Worm (Caenorhabditis elegans): ENCODE results near the gene twk-24.

Gene twk-24

ce11 chrV:12263723-12264122 is 5.4 kb downstream of the twk-24 start, which contains the start of gene ssp-35:
ssp-35 (minus strand) TSS chrV:12263823.
- TF ChIP-seq R02D3.7 (tag; optimal IDR thresholded peaks at IDR 0.05), result no peak
- TF ChIP-seq egl-43 (GFP tag; IDR thresholded peaks at IDR 0.05), result no peak
- TF ChIP-seq lin-1 (GFP tag; IDR thresholded peaks at IDR 0.05), result no peak
- no peak for TF ChIP-seq dpl-1 (GFP tag; optimal IDR thresholded peaks at IDR 0.05)
- TF ChIP-seq nhr-10 (tag; optimal IDR thresholded peaks at IDR 0.05), result no peak
- TF ChIP-seq zfp-3 (GFP tag; conservative IDR thresholded peaks at IDR 0.05), result no peak
- TF ChIP-seq lin-39 (tag; optimal IDR thresholded peaks at IDR 0.05), result no peak
- no peak for TF ChIP-seq zag-1 (tag; optimal IDR thresholded peaks at IDR 0.05)
- TF ChIP-seq nhr-11 (tag; optimal IDR thresholded peaks at IDR 0.05), result no peak
- no peak for TF ChIP-seq ceh-62 (tag; optimal IDR thresholded peaks at IDR 0.05)
- no peak for TF ChIP-seq lir-3 (tag; optimal IDR thresholded peaks at IDR 0.05)
- no peak for TF ChIP-seq Y5F2A.4 (GFP tag; optimal IDR thresholded peaks at IDR 0.05)
- TF ChIP-seq nhr-25 (tag; optimal IDR thresholded peaks at IDR 0.05; ENCODE audit: borderline replicate concordance, insufficient read depth), result no peak

DNA sequence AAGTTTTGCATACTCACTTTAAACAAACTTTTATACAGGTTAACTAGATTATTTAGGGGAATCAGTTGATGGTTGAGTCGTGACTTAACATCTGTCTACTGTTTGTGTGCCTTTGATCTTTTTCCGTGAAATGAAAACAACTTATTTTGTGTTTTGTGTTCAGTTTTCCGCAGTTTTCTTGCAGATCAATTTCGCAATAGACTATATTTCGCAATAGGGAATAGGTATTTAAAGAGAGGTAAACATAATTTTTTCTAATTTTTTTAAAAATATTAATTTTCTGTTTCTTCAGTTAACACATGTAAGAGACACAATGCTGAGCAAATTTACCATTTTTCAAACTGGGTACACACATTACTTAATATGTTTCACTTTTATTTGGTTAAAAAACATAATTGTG is 7.7 kb downstream of the twk-24 start, which contains the start of gene tbb-6:
Gene tbb-6 (plus strand): TSS at position 155 of the 400 bp plus-strand sequence.
- TF ChIP-seq unc-39 (tag; optimal IDR thresholded peaks at IDR 0.05), result no peak
- no peak for TF ChIP-seq set-16 (GFP tag; IDR thresholded peaks at IDR 0.05)
- no peak for TF ChIP-seq saeg-2 (GFP tag; IDR thresholded peaks at IDR 0.05)
- TF ChIP-seq lin-38 (GFP tag; IDR thresholded peaks at IDR 0.05), result no peak
- no peak for TF ChIP-seq zfp-3 (GFP tag; conservative IDR thresholded peaks at IDR 0.05)
- TF ChIP-seq Y5F2A.4 (GFP tag; optimal IDR thresholded peaks at IDR 0.05), result no peak
- TF ChIP-seq lin-29 (GFP tag; IDR thresholded peaks at IDR 0.05), result no peak
- TF ChIP-seq madf-5 (GFP tag; IDR thresholded peaks at IDR 0.05), result no peak
- no peak for TF ChIP-seq unc-62 (GFP tag; optimal IDR thresholded peaks at IDR 0.05 in 1 of 2)
- TF ChIP-seq unc-62 (tag; optimal IDR thresholded peaks at IDR 0.05), result no peak
- no peak for TF ChIP-seq nhr-10 (tag; optimal IDR thresholded peaks at IDR 0.05)
- TF ChIP-seq mxl-2 (GFP tag; conservative IDR thresholded peaks at IDR 0.05), result no peak

- TF ChIP-seq aha-1 (tag) (peak; percentile 97), sdz-12 (GFP tag; optimal IDR thresholded peaks at IDR 0.05) (no peak)
These were observed 10.2 kb downstream of the twk-24 start, which contains the start of gene ugt-56 for ce11 chrV:12258922-12259321. ugt-56 (plus strand) TSS chrV:12258982.

DNA sequence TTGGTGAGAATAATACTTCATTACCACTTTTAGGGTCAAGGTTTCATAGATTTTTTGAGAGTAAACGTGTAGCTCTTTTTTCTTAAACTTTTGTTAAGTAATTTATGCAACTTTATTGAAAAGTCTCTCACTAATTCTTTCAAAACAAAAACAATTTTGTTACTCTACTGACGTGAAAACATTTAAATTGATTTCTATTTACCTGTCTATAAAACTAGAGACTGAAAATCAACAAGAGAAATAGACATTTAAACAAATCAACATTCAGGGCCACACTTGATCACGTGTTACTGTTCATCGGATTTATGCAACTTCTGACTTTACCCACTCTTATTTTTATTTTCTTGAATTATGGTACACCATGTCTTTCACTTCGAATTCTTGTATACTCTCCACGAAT is 12.7 kb downstream of the twk-24 start, which contains the start of gene ugt-55:
Gene ugt-55 (plus strand): TSS at position 301 of the 400 bp plus-strand sequence.
- TF ChIP-seq daf-16 (GFP tag; optimal IDR thresholded peaks at IDR 0.05), result no peak
- TF ChIP-seq daf-16 (tag; optimal IDR thresholded peaks at IDR 0.05), result no peak
- TF ChIP-seq nhr-76 (tag; optimal IDR thresholded peaks at IDR 0.05), result no peak
- TF ChIP-seq F49E8.2 (tag; optimal IDR thresholded peaks at IDR 0.05; ENCODE audit: borderline replicate concordance), result no peak
- TF ChIP-seq Y75B8A.6 (GFP tag; IDR thresholded peaks at IDR 0.05), result no peak
- TF ChIP-seq ztf-11 (tag; optimal IDR thresholded peaks at IDR 0.05), result no peak
- TF ChIP-seq nhr-25 (tag; optimal IDR thresholded peaks at IDR 0.05; ENCODE audit: borderline replicate concordance, insufficient read depth), result no peak
- no peak for TF ChIP-seq ceh-62 (tag; optimal IDR thresholded peaks at IDR 0.05)
- no peak for TF ChIP-seq tra-1 (GFP tag; IDR thresholded peaks at IDR 0.05)
- no peak for TF ChIP-seq gei-8 (GFP tag; optimal IDR thresholded peaks at IDR 0.05)
- no peak for TF ChIP-seq pqm-1 (tag; optimal IDR thresholded peaks at IDR 0.05)
- TF ChIP-seq ceh-82 (tag; optimal IDR thresholded peaks at IDR 0.05), result no peak
- TF ChIP-seq egl-43 (GFP tag; IDR thresholded peaks at IDR 0.05), result no peak
- TF ChIP-seq daf-12 (tag; optimal IDR thresholded peaks at IDR 0.05), result no peak

DNA sequence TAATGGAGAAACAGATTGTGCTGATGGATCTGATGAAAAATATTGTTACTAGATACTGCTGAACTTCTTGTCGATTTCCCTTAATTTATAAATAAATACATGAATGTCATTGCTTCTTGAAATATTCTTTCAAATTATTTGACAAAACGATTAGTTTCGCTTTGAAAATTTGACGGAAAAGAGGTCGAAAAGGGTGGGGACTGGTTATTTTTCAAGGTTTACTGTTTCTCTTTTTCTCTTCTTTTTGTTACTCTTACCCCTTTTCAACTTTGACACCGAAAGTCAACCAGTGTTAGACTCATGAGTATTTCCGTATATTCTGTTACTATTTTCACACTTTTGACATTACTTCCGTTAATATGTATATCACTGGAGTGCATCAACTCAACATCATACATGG is 13.8 kb downstream of the twk-24 start, which contains the start of gene T04H1.12:
Gene T04H1.12 (plus strand): TSS at position 301 of the 400 bp plus-strand sequence.
- TF ChIP-seq nhr-41 (GFP tag; IDR thresholded peaks at IDR 0.05) (no peak), unc-62 (GFP tag; optimal IDR thresholded peaks at IDR 0.05 in 1 of 2) (peak in 1 of 2 experiments; percentile 23), unc-62 (tag; optimal IDR thresholded peaks at IDR 0.05) (no peak), saeg-2 (GFP tag; IDR thresholded peaks at IDR 0.05) (no peak)
